Fruit fly (Drosophila melanogaster): Measurements from ENCODE around the gene CG1271.

CG1271 gene

DNA sequence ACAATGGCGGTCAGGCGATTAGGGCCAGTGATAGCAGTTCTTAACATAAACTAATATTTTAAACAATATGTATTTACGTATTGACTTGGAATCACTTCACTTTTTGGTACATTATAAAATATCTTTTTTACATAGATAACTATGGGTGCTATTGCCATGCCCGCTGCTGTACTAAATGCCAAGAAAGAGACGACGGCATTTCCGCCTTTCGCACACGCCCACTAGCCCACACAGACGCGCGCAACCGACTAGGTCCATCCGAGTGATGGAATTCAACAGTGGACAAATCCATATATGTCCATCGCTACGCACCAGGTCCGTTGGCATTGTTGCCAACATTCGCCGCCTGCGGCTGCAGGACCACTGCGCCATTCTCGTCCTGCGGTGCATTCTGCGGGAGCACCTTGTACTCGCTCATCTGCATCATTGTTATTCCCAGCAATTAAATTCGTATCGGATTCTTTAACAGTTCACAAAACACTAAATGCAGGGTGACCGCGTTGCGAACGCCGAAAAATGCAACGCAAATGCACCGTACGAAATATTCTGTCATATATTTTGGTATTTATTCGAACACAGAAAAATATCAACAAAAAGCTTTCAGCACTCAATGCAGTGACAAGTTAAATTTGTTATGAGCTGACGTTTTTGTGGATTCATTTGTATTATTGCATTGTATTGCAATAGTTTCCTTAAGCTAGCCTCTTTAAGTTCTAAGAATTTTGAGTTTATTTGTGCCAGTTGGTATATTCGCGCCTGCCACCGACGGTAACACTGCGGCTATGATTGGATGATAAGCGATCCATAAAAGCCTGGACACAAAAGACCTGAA is 5.8 kb upstream of the CG1271 start, which contains the start of the genes scramb2 and Sk2 (continued):
- TF ChIP-seq CG14965 (GFP tag; optimal IDR thresholded peaks at IDR 0.05; ENCODE audit: borderline replicate concordance) (peak; percentile 56), Adf1 (GFP tag; IDR thresholded peaks at IDR 0.05) (peak; percentile 66), Sox100B (GFP tag; optimal IDR thresholded peaks at IDR 0.05) (peak; percentile 94), Hsf (GFP tag; optimal IDR thresholded peaks at IDR 0.05) (peak; percentile 94), az2 (GFP tag; optimal IDR thresholded peaks at IDR 0.05) (peak; percentile 95), ATbp (GFP tag; optimal IDR thresholded peaks at IDR 0.05) (peak; percentile 95), CG8388 (GFP tag; optimal IDR thresholded peaks at IDR 0.05) (peak; percentile 94), CG4854 (GFP tag; optimal IDR thresholded peaks at IDR 0.05) (peak; percentile 90), gcm2 (GFP tag; optimal IDR thresholded peaks at IDR 0.05) (peak; percentile 85), sim (GFP tag; IDR thresholded peaks at IDR 0.05) (peak; percentile 92), cwo (GFP tag; optimal IDR thresholded peaks at IDR 0.05) (peak; percentile 93), CG8290 (GFP tag; optimal IDR thresholded peaks at IDR 0.05) (peak; percentile 82), CG8290 (tag; optimal IDR thresholded peaks at IDR 0.05) (peak; percentile 80 to 93), CG2875 (GFP tag; optimal IDR thresholded peaks at IDR 0.05) (peak; percentile 94), CG18476 (GFP tag; optimal IDR thresholded peaks at IDR 0.05) (peak; percentile 91), CG4730 (GFP tag; IDR thresholded peaks at IDR 0.05) (peak; percentile 93), CG17361 (GFP tag; IDR thresholded peaks at IDR 0.05) (peak; percentile 95), dpn (GFP tag; optimal IDR thresholded peaks at IDR 0.05) (peak; percentile 91 to 94), sr (GFP tag; IDR thresholded peaks at IDR 0.05) (peak; percentile 96), CG12219 (GFP tag; optimal IDR thresholded peaks at IDR 0.05) (peak; percentile 95), wor (GFP tag; IDR thresholded peaks at IDR 0.05) (peak; percentile 90), yki (optimal IDR thresholded peaks at IDR 0.05) (no peak), Hmx (GFP tag; optimal IDR thresholded peaks at IDR 0.05) (peak; percentile 76), Aef1 (GFP tag; IDR thresholded peaks at IDR 0.05) (peak; percentile 92), Trl (optimal IDR thresholded peaks at IDR 0.05) (no peak), Trl (GFP tag; optimal IDR thresholded peaks at IDR 0.05) (peak; percentile 73), Hmr (GFP tag; optimal IDR thresholded peaks at IDR 0.05) (peak; percentile 97), Rx (GFP tag; IDR thresholded peaks at IDR 0.05) (peak; percentile 93), insv (GFP tag; optimal IDR thresholded peaks at IDR 0.05) (peak; percentile 27 to 58), HLHmδ (GFP tag; optimal IDR thresholded peaks at IDR 0.05) (peak; percentile 58), CG18599 (GFP tag; optimal IDR thresholded peaks at IDR 0.05) (peak; percentile 96), CG15073 (GFP tag; optimal IDR thresholded peaks at IDR 0.05) (peak; percentile 21), CG3726 (GFP tag; IDR thresholded peaks at IDR 0.05) (peak; percentile 91), MBD-R2 (GFP tag; IDR thresholded peaks at IDR 0.05) (peak; percentile 80), CG11093 (GFP tag; IDR thresholded peaks at IDR 0.05) (peak; percentile 90), CG10565 (GFP tag; optimal IDR thresholded peaks at IDR 0.05) (peak; percentile 69), H15 (GFP tag; IDR thresholded peaks at IDR 0.05) (peak; percentile 89), dimm (GFP tag; IDR thresholded peaks at IDR 0.05) (peak; percentile 83), CG13296 (GFP tag; optimal IDR thresholded peaks at IDR 0.05) (peak; percentile 97), CG33213 (GFP tag; optimal IDR thresholded peaks at IDR 0.05) (peak; percentile 75), Elba2 (GFP tag; optimal IDR thresholded peaks at IDR 0.05) (peak; percentile 47), CG12071 (GFP tag; optimal IDR thresholded peaks at IDR 0.05) (peak; percentile 95), CoRest (tag; optimal IDR thresholded peaks at IDR 0.05) (peak; percentile 94), nmo (GFP tag; optimal IDR thresholded peaks at IDR 0.05) (peak; percentile 94), cato (GFP tag; optimal IDR thresholded peaks at IDR 0.05; ENCODE audit: borderline replicate concordance) (peak; percentile 88), CG6791 (GFP tag; IDR thresholded peaks at IDR 0.05; ENCODE audit: partially characterized antibody) (no peak), Neu2 (GFP tag; optimal IDR thresholded peaks at IDR 0.05; ENCODE audit: borderline replicate concordance) (no peak), btn (GFP tag; optimal IDR thresholded peaks at IDR 0.05) (peak; percentile 77), Dfd (GFP tag; optimal IDR thresholded peaks at IDR 0.05) (peak in 1 of 2 experiments; percentile 19), zf30C (GFP tag; optimal IDR thresholded peaks at IDR 0.05) (peak; percentile 55)
